Worm (Caenorhabditis elegans) whole organism, late embryonic: Measurements from ENCODE around the gene tbc-14.

Experiments
- ceh-18 ChIP-seq: sonication (generic microtip); optimal IDR thresholded peaks from 2 replicates; lab custom pipeline; 2016; ENCODE audit warnings: missing genetic modification characterization, missing compliant biosample characterization
- ceh-24 ChIP-seq: sonication (generic microtip); optimal IDR thresholded peaks from 2 replicates; lab custom pipeline; 2016; ENCODE audit warnings: mild to moderate bottlenecking, missing genetic modification characterization, missing compliant biosample characterization
- ceh-9 ChIP-seq: sonication (generic microtip); optimal IDR thresholded peaks from 2 replicates; lab custom pipeline; 2016; ENCODE audit warnings: mild to moderate bottlenecking, missing genetic modification characterization, inconsistent platforms, missing compliant biosample characterization
- elt-4 ChIP-seq: sonication (generic microtip); optimal IDR thresholded peaks from 2 replicates; lab custom pipeline; 2016; ENCODE audit warnings: missing genetic modification characterization, missing compliant biosample characterization
- ets-4 ChIP-seq: sonication (generic microtip); optimal IDR thresholded peaks from 2 replicates; lab custom pipeline; 2016; ENCODE audit warnings: missing genetic modification characterization, missing compliant biosample characterization
- lin-11 ChIP-seq: fragments of 200-800 bp; sonication (Bioruptor generic); optimal IDR thresholded peaks from 2 replicates; lab custom pipeline; 2018; ENCODE audit warnings: mild to moderate bottlenecking, missing genetic modification characterization, missing compliant biosample characterization
- nfya-1 ChIP-seq: sonication (generic microtip); optimal IDR thresholded peaks from 2 replicates; lab custom pipeline; 2017; ENCODE audit warnings: missing genetic modification characterization, mild to moderate bottlenecking, missing compliant biosample characterization, antibody characterized with exemption, moderate library complexity
- nhr-11 ChIP-seq: fragments of 150-350 bp; optimal IDR thresholded peaks from 2 replicates; lab custom pipeline; 2014; ENCODE audit warnings: missing biosample characterization, missing genetic modification characterization
- pag-3 ChIP-seq: sonication (generic microtip); optimal IDR thresholded peaks from 2 replicates; lab custom pipeline; 2016; ENCODE audit warnings: missing compliant biosample characterization, missing genetic modification characterization, borderline replicate concordance
- pha-2 ChIP-seq: sonication (generic microtip); optimal IDR thresholded peaks from 2 replicates; lab custom pipeline; 2017; ENCODE audit warnings: mild to moderate bottlenecking, missing genetic modification characterization, missing compliant biosample characterization
- pha-4 ChIP-seq: fragments of 150-350 bp; optimal IDR thresholded peaks from 2 replicates; lab custom pipeline; 2018; ENCODE audit warnings: missing biosample characterization, missing genetic modification reagents, missing genetic modification characterization
- ref-2 ChIP-seq: sonication (generic microtip); optimal IDR thresholded peaks from 2 replicates; lab custom pipeline; 2016; ENCODE audit warnings: missing genetic modification characterization, missing compliant biosample characterization
- syd-9 ChIP-seq: sonication (generic microtip); optimal IDR thresholded peaks from 2 replicates; lab custom pipeline; 2016; ENCODE audit warnings: mild to moderate bottlenecking, missing genetic modification characterization, moderate library complexity, missing compliant biosample characterization
- unc-86 ChIP-seq: sonication (generic microtip); optimal IDR thresholded peaks from 2 replicates; lab custom pipeline; 2016; ENCODE audit warnings: missing genetic modification characterization, missing compliant biosample characterization

- TF ChIP-seq pag-3 (tag; lab: Kevin White, UChicago), result no peak
- TF ChIP-seq ref-2 (tag; lab: Kevin White, UChicago), result no peak
- TF ChIP-seq nhr-11 (tag; lab: Kevin White, UChicago), result no peak
- no peak for TF ChIP-seq ets-4 (tag; lab: Kevin White, UChicago)
- TF ChIP-seq ceh-18 (tag; lab: Kevin White, UChicago), result no peak
- no peak for TF ChIP-seq syd-9 (tag; lab: Kevin White, UChicago)
- no peak for TF ChIP-seq nfya-1 (tag; lab: Kevin White, UChicago)
- no peak for TF ChIP-seq ceh-24 (tag; lab: Kevin White, UChicago)
- TF ChIP-seq pha-2, result no peak
- TF ChIP-seq lin-11 (tag; lab: Kevin White, UChicago), result no peak
- no peak for TF ChIP-seq pha-4 (tag; lab: Kevin White, UChicago)
- TF ChIP-seq unc-86 (tag; lab: Kevin White, UChicago), result no peak
- TF ChIP-seq ceh-9 (tag; lab: Kevin White, UChicago), result no peak
- TF ChIP-seq elt-4, result no peak
These were observed 48.3 kb upstream of the tbc-14 start, which contains the start of gene drr-1 for ce11 chrII:13495718-13496117.
